Fruit fly (Drosophila melanogaster): Measurements from ENCODE around the gene LanA.
A peak's percentile ranks its signal among the peaks of the same experiment; 100 is the strongest.

The LanA gene

DNA sequence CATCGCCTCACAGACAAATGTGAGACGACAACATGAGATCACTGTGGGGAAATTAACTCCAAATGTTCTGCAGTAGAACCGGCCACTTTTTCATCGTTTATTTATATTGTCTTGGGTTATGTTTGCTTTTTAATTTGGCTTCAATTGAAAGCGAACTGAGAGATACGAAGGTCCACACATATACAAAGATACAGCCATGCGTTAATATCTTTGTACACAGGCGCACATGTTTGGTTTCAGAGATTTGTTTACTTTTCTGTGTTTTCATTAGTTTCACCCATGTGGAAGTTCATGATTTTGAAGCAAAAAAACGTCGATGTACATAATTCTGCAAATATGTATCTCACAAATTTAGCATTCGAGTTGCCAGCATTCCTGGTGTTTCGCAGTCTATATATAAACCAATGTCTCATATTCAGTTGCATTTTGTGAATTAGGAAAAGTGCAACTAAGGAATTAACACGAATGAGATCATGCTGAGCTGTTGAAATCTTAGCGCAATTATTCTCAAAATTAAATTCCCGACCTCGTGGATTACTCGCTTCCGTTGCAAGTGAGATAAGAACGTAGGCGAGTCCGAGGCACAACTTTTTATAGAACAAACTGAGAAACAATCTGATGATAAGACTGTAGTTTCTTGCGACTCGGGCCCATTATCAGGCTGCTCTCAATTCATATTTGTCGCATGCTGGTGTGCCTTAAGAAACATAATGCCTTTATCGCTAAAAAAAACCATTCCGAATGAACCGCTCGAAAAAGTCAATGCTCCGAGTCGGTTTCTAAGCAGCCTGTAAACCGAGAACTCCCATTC, 1.6 kb downstream of the LanA start (continued):
- TF ChIP-seq Sry-β (GFP tag; optimal IDR thresholded peaks at IDR 0.05), result peak; percentile 54
- peak; percentile 17 for TF ChIP-seq fd96Cb (tag; optimal IDR thresholded peaks at IDR 0.05)
- TF ChIP-seq BtbVII (GFP tag; optimal IDR thresholded peaks at IDR 0.05), result peak; percentile 76
- TF ChIP-seq Stat92E (GFP tag; optimal IDR thresholded peaks at IDR 0.05), result peak in 1 of 3 experiments; percentile 54
- TF ChIP-seq B-H1 (GFP tag; IDR thresholded peaks at IDR 0.05), result no peak
- no peak for TF ChIP-seq Usf (GFP tag; optimal IDR thresholded peaks at IDR 0.05)
- TF ChIP-seq zf30C (GFP tag; optimal IDR thresholded peaks at IDR 0.05), result peak; percentile 26
- peak; percentile 81 for TF ChIP-seq CG7987 (GFP tag; optimal IDR thresholded peaks at IDR 0.05)
- peak; percentile 57 for TF ChIP-seq CG4328 (GFP tag; optimal IDR thresholded peaks at IDR 0.05)
- peak; percentile 28 for TF ChIP-seq trem (tag; optimal IDR thresholded peaks at IDR 0.05)
- TF ChIP-seq prd (optimal IDR thresholded peaks at IDR 0.05), result no peak
- TF ChIP-seq prd (GFP tag; IDR thresholded peaks at IDR 0.05), result no peak
- peak; percentile 78 for TF ChIP-seq mirr (GFP tag; optimal IDR thresholded peaks at IDR 0.05)
- peak; percentile 52 for TF ChIP-seq org-1 (GFP tag; optimal IDR thresholded peaks at IDR 0.05)
- TF ChIP-seq CG5180 (GFP tag; optimal IDR thresholded peaks at IDR 0.05), result peak; percentile 64
- no peak for TF ChIP-seq H2.0 (GFP tag; IDR thresholded peaks at IDR 0.05)
- TF ChIP-seq Asciz (GFP tag; optimal IDR thresholded peaks at IDR 0.05), result no peak
- TF ChIP-seq knrl (GFP tag; IDR thresholded peaks at IDR 0.05; ENCODE audit: partially characterized antibody), result no peak
- TF ChIP-seq CG17186 (GFP tag; optimal IDR thresholded peaks at IDR 0.05), result peak; percentile 4
- peak; percentile 62 for TF ChIP-seq CG15011 (GFP tag; optimal IDR thresholded peaks at IDR 0.05)
- TF ChIP-seq otp (GFP tag; IDR thresholded peaks at IDR 0.05), result 0 out of 3 replicates have a peak, but pooled peaks have one; percentile 31
- peak; percentile 61 for TF ChIP-seq caup (GFP tag; optimal IDR thresholded peaks at IDR 0.05; ENCODE audit: severe bottlenecking)
- TF ChIP-seq schlank (tag; optimal IDR thresholded peaks at IDR 0.05), result peak; percentile 28
- peak; percentile 23 for TF ChIP-seq Max (GFP tag; optimal IDR thresholded peaks at IDR 0.05)
- TF ChIP-seq kni (GFP tag; optimal IDR thresholded peaks at IDR 0.05), result peak; percentile 90
- peak; percentile 49 for TF ChIP-seq salm (tag; optimal IDR thresholded peaks at IDR 0.05)
- peak; percentile 58 for TF ChIP-seq zen (tag; optimal IDR thresholded peaks at IDR 0.05)
- TF ChIP-seq Trl (optimal IDR thresholded peaks at IDR 0.05), result no peak
- peak; percentile 16 for TF ChIP-seq Trl (GFP tag; optimal IDR thresholded peaks at IDR 0.05)
- TF ChIP-seq CG2202 (tag; optimal IDR thresholded peaks at IDR 0.05), result peak; percentile 18
- TF ChIP-seq CG2116 (GFP tag; optimal IDR thresholded peaks at IDR 0.05), result peak; percentile 18
- TF ChIP-seq CG9727 (GFP tag; optimal IDR thresholded peaks at IDR 0.05), result peak; percentile 58
- peak; percentile 27 for TF ChIP-seq CG10979 (tag; optimal IDR thresholded peaks at IDR 0.05)
- TF ChIP-seq CrebB (tag; optimal IDR thresholded peaks at IDR 0.05), result peak; percentile 67
- TF ChIP-seq CG12299 (tag; optimal IDR thresholded peaks at IDR 0.05), result peak; percentile 65
- TF ChIP-seq CG9876 (GFP tag; optimal IDR thresholded peaks at IDR 0.05), result no peak
- TF ChIP-seq CG12391 (tag; optimal IDR thresholded peaks at IDR 0.05), result peak; percentile 14
- TF ChIP-seq Med (GFP tag), result peak; percentile 85
- peak; percentile 49; the same call in 1 of the 3 replicates for TF ChIP-seq CG34422 (GFP tag; IDR thresholded peaks at IDR 0.05)
- TF ChIP-seq HLHmδ (GFP tag; optimal IDR thresholded peaks at IDR 0.05), result peak; percentile 22
- TF ChIP-seq wek (GFP tag; optimal IDR thresholded peaks at IDR 0.05), result peak; percentile 73
- TF ChIP-seq bbx (GFP tag; IDR thresholded peaks at IDR 0.05; ENCODE audit: partially characterized antibody), result no peak
- peak; percentile 88 for TF ChIP-seq twi (tag; optimal IDR thresholded peaks at IDR 0.05)
